Fruit fly (Drosophila melanogaster) whole organism, embryonic: ENCODE results near the gene CG43678.

Experiments
- Ada2b ChIP-seq: fragments of 200-800 bp; sonication (Bioruptor generic); IDR thresholded peaks from 2 replicates; pipeline ENCODE4 v1.3.6; 2022; ENCODE audit warnings: missing biosample characterization, missing genetic modification characterization
- Atf-2 ChIP-seq: fragments of 200-800 bp; sonication (Bioruptor generic); optimal IDR thresholded peaks from 2 replicates; lab custom pipeline; 2016; ENCODE audit warnings: missing biosample characterization, missing genetic modification characterization
- CG10321 ChIP-seq: fragments of 200-800 bp; sonication (Bioruptor generic); IDR thresholded peaks from 2 replicates; pipeline ENCODE4 v1.3.6; 2022; ENCODE audit warnings: missing biosample characterization, missing genetic modification characterization
- CG10431 ChIP-seq: fragments of 200-800 bp; sonication (Bioruptor generic); optimal IDR thresholded peaks from 3 replicates; lab custom pipeline; 2018; ENCODE audit warnings: missing biosample characterization, mild to moderate bottlenecking, missing genetic modification characterization
- CG11456 ChIP-seq: fragments of 200-800 bp; sonication (Bioruptor generic); IDR thresholded peaks from 3 replicates; pipeline ENCODE4 v1.3.6; 2022; ENCODE audit warnings: missing biosample characterization, missing genetic modification characterization
- CG11695 ChIP-seq: fragments of 200-800 bp; sonication (Bioruptor generic); IDR thresholded peaks from 3 replicates; pipeline ENCODE4 v1.3.6; 2022; ENCODE audit warnings: missing biosample characterization, missing genetic modification characterization
- CG1529 ChIP-seq: fragments of 200-800 bp; sonication (Bioruptor generic); optimal IDR thresholded peaks from 3 replicates; lab custom pipeline; 2018; ENCODE audit warnings: missing biosample characterization, missing genetic modification characterization
- CG15514 ChIP-seq: fragments of 200-800 bp; sonication (Bioruptor generic); optimal IDR thresholded peaks from 3 replicates; lab custom pipeline; 2017; ENCODE audit warnings: missing biosample characterization, missing genetic modification characterization, mild to moderate bottlenecking, moderate library complexity, missing genetic modification reagents
- CG30403 ChIP-seq: fragments of 200-800 bp; sonication (Bioruptor generic); optimal IDR thresholded peaks from 3 replicates; lab custom pipeline; 2016; ENCODE audit warnings: missing biosample characterization, missing genetic modification characterization
- CG3163 ChIP-seq: fragments of 200-800 bp; sonication (Bioruptor generic); optimal IDR thresholded peaks from 3 replicates; lab custom pipeline; 2016; ENCODE audit warnings: missing biosample characterization, missing genetic modification characterization
- CG3847 ChIP-seq: fragments of 200-800 bp; sonication (Bioruptor generic); IDR thresholded peaks from 2 replicates; pipeline ENCODE4 v1.3.6; 2022; ENCODE audit warnings: missing biosample characterization, missing genetic modification characterization
- CG42726 ChIP-seq: fragments of 200-800 bp; sonication (Bioruptor generic); IDR thresholded peaks from 2 replicates; pipeline ENCODE4 v1.3.6; 2022; ENCODE audit warnings: missing biosample characterization, missing genetic modification characterization; ENCODE audit not compliant: partially characterized antibody
- CG7928 ChIP-seq: fragments of 200-800 bp; sonication (Bioruptor generic); optimal IDR thresholded peaks from 2 replicates; lab custom pipeline; 2017; ENCODE audit warnings: missing biosample characterization, mild to moderate bottlenecking, missing genetic modification characterization
- CG8388 ChIP-seq: fragments of 200-800 bp; sonication (Bioruptor generic); optimal IDR thresholded peaks from 2 replicates; lab custom pipeline; 2019; ENCODE audit warnings: missing biosample characterization, mild to moderate bottlenecking, missing genetic modification characterization, moderate library complexity
- CG9727 ChIP-seq: fragments of 200-800 bp; sonication (Bioruptor generic); optimal IDR thresholded peaks from 3 replicates; lab custom pipeline; 2017; ENCODE audit warnings: missing biosample characterization, mild to moderate bottlenecking, missing genetic modification characterization
- CG9932 ChIP-seq: fragments of 200-800 bp; sonication (Bioruptor generic); IDR thresholded peaks from 2 replicates; pipeline ENCODE4 v1.3.6; 2022; ENCODE audit warnings: missing biosample characterization, missing genetic modification characterization
- D ChIP-seq, 2 experiments: fragments of 200-800 bp in 1 of 2; fragments of >200 bp in 1 of 2; sonication (Bioruptor generic) in 1 of 2; optimal IDR thresholded peaks; 2 replicates in 1 of 2; 3 replicates in 1 of 2; lab custom pipeline; 2017; ENCODE audit warnings: mild to moderate bottlenecking in 1 of 2, missing biosample characterization in 1 of 2, missing genetic modification characterization in 1 of 2, missing genetic modification reagents in 1 of 2
- Dbx ChIP-seq: fragments of 200-800 bp; sonication (Bioruptor generic); IDR thresholded peaks from 3 replicates; pipeline ENCODE4 v1.3.6; 2022; ENCODE audit warnings: missing biosample characterization, missing genetic modification characterization
- Dip3 ChIP-seq: fragments of 200-800 bp; sonication (Bioruptor generic); optimal IDR thresholded peaks from 3 replicates; lab custom pipeline; 2016; ENCODE audit warnings: missing biosample characterization, missing genetic modification characterization
- Dref ChIP-seq: fragments of 200-800 bp; sonication (Bioruptor generic); IDR thresholded peaks from 2 replicates; pipeline ENCODE4 v1.3.6; 2022; ENCODE audit warnings: missing biosample characterization, missing genetic modification characterization
- E2f2 ChIP-seq: fragments of 200-800 bp; sonication (Bioruptor generic); IDR thresholded peaks from 2 replicates; pipeline ENCODE4 v1.3.6; 2022; ENCODE audit warnings: missing biosample characterization, missing genetic modification characterization
- Fer3 ChIP-seq: fragments of 200-800 bp; sonication (Bioruptor generic); optimal IDR thresholded peaks from 2 replicates; lab custom pipeline; 2018; ENCODE audit warnings: missing biosample characterization, mild to moderate bottlenecking, missing genetic modification characterization, moderate library complexity
- Hmx ChIP-seq: fragments of 200-800 bp; sonication (Bioruptor generic); optimal IDR thresholded peaks from 2 replicates; lab custom pipeline; 2016; ENCODE audit warnings: missing biosample characterization, missing genetic modification characterization
- MESR4 ChIP-seq: fragments of 200-800 bp; sonication (Bioruptor generic); optimal IDR thresholded peaks from 2 replicates; lab custom pipeline; 2018; ENCODE audit warnings: missing biosample characterization, mild to moderate bottlenecking, missing genetic modification characterization, moderate library complexity
- Ptx1 ChIP-seq: fragments of 200-800 bp; sonication (Bioruptor generic); IDR thresholded peaks from 2 replicates; pipeline ENCODE4 v1.3.6; 2022; ENCODE audit warnings: missing biosample characterization, missing genetic modification characterization
- Rfx ChIP-seq: fragments of 200-800 bp; sonication (Bioruptor generic); IDR thresholded peaks from 2 replicates; pipeline ENCODE4 v1.3.6; 2022; ENCODE audit warnings: missing biosample characterization, missing genetic modification characterization
- Sry-δ ChIP-seq: fragments of 200-800 bp; sonication (Bioruptor generic); optimal IDR thresholded peaks from 2 replicates; lab custom pipeline; 2016; ENCODE audit warnings: missing biosample characterization, missing genetic modification characterization
- Taf1 ChIP-seq: fragments of 200-800 bp; sonication (Bioruptor generic); IDR thresholded peaks from 2 replicates; pipeline ENCODE4 v1.3.6; 2022; ENCODE audit warnings: missing biosample characterization, missing genetic modification characterization
- bcd ChIP-seq: fragments of 200-800 bp; sonication (Bioruptor generic); optimal IDR thresholded peaks from 2 replicates; lab custom pipeline; 2017; ENCODE audit warnings: missing biosample characterization, mild to moderate bottlenecking, missing genetic modification characterization
- chm ChIP-seq: fragments of 200-800 bp; sonication (Bioruptor generic); IDR thresholded peaks from 2 replicates; pipeline ENCODE4 v1.3.6; 2022; ENCODE audit warnings: missing biosample characterization, missing genetic modification characterization
- esg ChIP-seq: fragments of 200-800 bp; sonication (Bioruptor generic); conservative IDR thresholded peaks from 2 replicates; pipeline ENCODE4 v1.3.6; 2022; ENCODE audit warnings: missing biosample characterization, missing genetic modification characterization
- grau ChIP-seq: fragments of 200-800 bp; optimal IDR thresholded peaks from 3 replicates; lab custom pipeline; 2019; ENCODE audit warnings: missing biosample characterization, mild to moderate bottlenecking, missing genetic modification characterization, moderate library complexity
- hbn ChIP-seq: fragments of 200-800 bp; sonication (Bioruptor generic); IDR thresholded peaks from 2 replicates; pipeline ENCODE4 v1.3.6; 2022; ENCODE audit warnings: missing biosample characterization, missing genetic modification characterization; ENCODE audit not compliant: partially characterized antibody
- hkb ChIP-seq, 2 experiments: fragments of 200-800 bp in 1 of 2; fragments of >200 bp in 1 of 2; sonication (Bioruptor generic) in 1 of 2; IDR thresholded peaks in 1 of 2; optimal IDR thresholded peaks in 1 of 2; 2 replicates each; pipeline versions ENCODE4 v1.3.6 to Lab custom; 2017 to 2022; ENCODE audit warnings: missing biosample characterization in 1 of 2, missing genetic modification characterization in 1 of 2
- hth ChIP-seq: fragments of >200 bp; optimal IDR thresholded peaks from 2 replicates; lab custom pipeline; 2017; ENCODE audit warnings: inconsistent platforms
- nom ChIP-seq: fragments of 200-800 bp; sonication (Bioruptor generic); optimal IDR thresholded peaks from 2 replicates; lab custom pipeline; 2017; ENCODE audit warnings: missing biosample characterization, missing genetic modification characterization, mild to moderate bottlenecking, moderate library complexity, missing genetic modification reagents
- ranshi ChIP-seq: fragments of 200-800 bp; sonication (Bioruptor generic); IDR thresholded peaks from 2 replicates; pipeline ENCODE4 v1.3.6; 2022; ENCODE audit warnings: missing biosample characterization, missing genetic modification characterization
- run ChIP-seq: fragments of 200-800 bp; sonication (Bioruptor generic); optimal IDR thresholded peaks from 3 replicates; lab custom pipeline; 2018; ENCODE audit warnings: missing biosample characterization, mild to moderate bottlenecking, missing genetic modification characterization
- slbo ChIP-seq: fragments of 200-800 bp; sonication (Bioruptor generic); IDR thresholded peaks from 2 replicates; pipeline ENCODE4 v1.3.6; 2022; ENCODE audit warnings: missing biosample characterization, missing genetic modification characterization
- slp2 ChIP-seq: fragments of 200-800 bp; sonication (Bioruptor generic); optimal IDR thresholded peaks from 2 replicates; lab custom pipeline; 2016; ENCODE audit warnings: missing biosample characterization, missing genetic modification characterization
- sob ChIP-seq: fragments of 200-800 bp; sonication (Bioruptor generic); IDR thresholded peaks from 2 replicates; pipeline ENCODE4 v1.3.6; 2022; ENCODE audit warnings: missing biosample characterization, missing genetic modification characterization
- sug ChIP-seq: fragments of 200-800 bp; optimal IDR thresholded peaks from 2 replicates; lab custom pipeline; 2019; ENCODE audit warnings: missing biosample characterization, mild to moderate bottlenecking, missing genetic modification characterization, moderate library complexity
- ttk ChIP-seq: fragments of 200-800 bp; sonication (Bioruptor generic); IDR thresholded peaks from 2 replicates; pipeline ENCODE4 v2.1.2; 2022; ENCODE audit warnings: missing biosample characterization, missing genetic modification characterization

Gene CG43678

DNA sequence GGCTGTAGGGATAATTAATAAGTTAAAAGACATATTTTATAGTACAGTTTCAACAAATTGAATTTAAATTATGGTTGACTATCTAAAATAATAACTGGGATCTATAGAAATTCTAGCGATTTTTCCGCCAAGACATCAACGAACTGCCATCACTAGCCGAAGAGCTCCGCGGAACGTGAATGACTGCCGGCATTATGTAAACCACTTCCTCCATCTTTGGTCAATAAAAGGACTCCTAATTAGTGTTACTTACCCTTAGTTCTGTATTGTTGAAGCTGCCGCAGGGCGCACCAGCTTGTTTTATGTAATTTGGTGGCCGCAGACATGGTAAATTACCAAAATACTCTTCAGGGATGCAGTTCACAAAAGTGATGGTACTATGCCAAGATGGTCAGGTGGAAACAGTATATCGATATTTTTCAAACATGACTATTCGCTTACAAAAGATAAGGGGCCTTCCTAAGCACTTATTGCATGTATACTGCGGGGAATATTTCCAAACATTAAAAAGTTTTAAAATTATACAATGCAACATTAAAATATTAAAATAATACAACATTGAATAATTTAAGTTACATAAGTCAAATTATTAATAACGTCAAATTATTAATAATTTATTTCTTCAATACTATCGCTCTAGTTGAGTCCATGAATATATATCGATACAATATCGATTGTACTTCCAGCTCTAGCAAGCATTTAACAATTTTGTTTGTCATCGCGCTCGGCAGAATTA is 49.8 kb downstream of the CG43678 start, which contains the start of the genes mRpL39 and Prosbeta2 (continued):
- TF ChIP-seq D (optimal IDR thresholded peaks at IDR 0.05; lab: Kevin White, UChicago): no peak
- TF ChIP-seq D (GFP tag; optimal IDR thresholded peaks at IDR 0.05; lab: Kevin White, UChicago): peak; percentile 30
- peak; percentile 92 for TF ChIP-seq Sry-δ (GFP tag; lab: Kevin White, UChicago)
- peak; percentile 92 for TF ChIP-seq CG7928 (GFP tag; lab: Kevin White, UChicago)
- peak; percentile 64; the same call in 1 of the 3 replicates for TF ChIP-seq CG11456 (GFP tag; lab: Robert Waterston, UW)
- peak; percentile 61; the same call in 2 of the 3 replicates for TF ChIP-seq CG11695
- no peak for TF ChIP-seq grau
- TF ChIP-seq Dip3 (GFP tag; lab: Kevin White, UChicago): no peak
- no peak for TF ChIP-seq Taf1
- peak; percentile 79 for TF ChIP-seq sob (GFP tag; lab: Robert Waterston, UW)
- TF ChIP-seq CG8388 (GFP tag; lab: Kevin White, UChicago): peak; percentile 9
- no peak for TF ChIP-seq CG10431 (GFP tag; lab: Kevin White, UChicago)
- no peak for TF ChIP-seq hth (lab: Kevin White, UChicago)
- TF ChIP-seq CG1529 (GFP tag; lab: Kevin White, UChicago): no peak
- TF ChIP-seq CG42726 (GFP tag; lab: Robert Waterston, UW): peak; percentile 77
- peak; percentile 44 for TF ChIP-seq bcd
- peak; percentile 75 for TF ChIP-seq Rfx (GFP tag; lab: Robert Waterston, UW)
- TF ChIP-seq ttk (GFP tag; lab: Robert Waterston, UW): peak; percentile 30; the same call in 1 of the 2 replicates
- TF ChIP-seq CG15514 (GFP tag; lab: Kevin White, UChicago): peak; percentile 73
- no peak for TF ChIP-seq E2f2 (GFP tag; lab: Robert Waterston, UW)
- peak; percentile 67 for TF ChIP-seq CG30403 (GFP tag; lab: Kevin White, UChicago)
- no peak for TF ChIP-seq slp2 (GFP tag; lab: Kevin White, UChicago)
- TF ChIP-seq Dbx: peak; percentile 82
- no peak for TF ChIP-seq chm (GFP tag; lab: Robert Waterston, UW)
- peak; percentile 56 for TF ChIP-seq Ada2b (GFP tag; lab: Robert Waterston, UW)
- TF ChIP-seq hkb (optimal IDR thresholded peaks at IDR 0.05; lab: Kevin White, UChicago): no peak
- TF ChIP-seq hkb (GFP tag; IDR thresholded peaks at IDR 0.05; lab: Robert Waterston, UW): 0 out of 2 replicates have a peak, but pooled peaks have one; percentile 18
- peak; percentile 74 for TF ChIP-seq CG9932 (GFP tag; lab: Robert Waterston, UW)
- no peak for TF ChIP-seq nom (GFP tag; lab: Kevin White, UChicago)
- no peak for TF ChIP-seq Atf-2
- TF ChIP-seq sug (tag; lab: Kevin White, UChicago): no peak
- TF ChIP-seq Hmx (GFP tag; lab: Kevin White, UChicago): no peak
- TF ChIP-seq Dref: peak; percentile 68
- peak; percentile 68 for TF ChIP-seq slbo (GFP tag; lab: Robert Waterston, UW)
- peak; percentile 81 for TF ChIP-seq Ptx1 (GFP tag; lab: Robert Waterston, UW)
- TF ChIP-seq CG3847: peak; percentile 52
- no peak for TF ChIP-seq CG3163
- peak; percentile 27 for TF ChIP-seq esg (GFP tag; lab: Robert Waterston, UW)
- peak; percentile 92 for TF ChIP-seq hbn
- TF ChIP-seq MESR4: peak; percentile 33
- TF ChIP-seq Fer3 (tag; lab: Kevin White, UChicago): no peak
- TF ChIP-seq CG9727 (GFP tag; lab: Kevin White, UChicago): peak; percentile 47
- TF ChIP-seq CG10321 (GFP tag; lab: Robert Waterston, UW): no peak
- no peak for TF ChIP-seq run (tag; lab: Kevin White, UChicago)
- TF ChIP-seq ranshi (GFP tag; lab: Robert Waterston, UW): peak; percentile 67; the same call in 1 of the 2 replicates
